Worm (Caenorhabditis elegans): ENCODE measurements around the gene nspf-1.

- TF ChIP-seq hmg-20 (GFP tag; IDR thresholded peaks at IDR 0.05) (no peak), ceh-27 (GFP tag; optimal IDR thresholded peaks at IDR 0.05) (no peak), ceh-100 (GFP tag; IDR thresholded peaks at IDR 0.05) (no peak), nhr-90 (tag; optimal IDR thresholded peaks at IDR 0.05) (no peak), cebp-1 (GFP tag; IDR thresholded peaks at IDR 0.05) (no peak), cebp-1 (tag; optimal IDR thresholded peaks at IDR 0.05) (no peak), hrde-1 (tag; optimal IDR thresholded peaks at IDR 0.05; ENCODE audit: borderline replicate concordance) (no peak), lag-1 (GFP tag; IDR thresholded peaks at IDR 0.05) (no peak), unc-62 (GFP tag; optimal IDR thresholded peaks at IDR 0.05) (no peak), madf-8 (GFP tag; conservative IDR thresholded peaks at IDR 0.05) (no peak), ekl-4 (GFP tag; IDR thresholded peaks at IDR 0.05) (no peak)
Measured at ce11 chrII:2719212-2719611, 31.8 kb downstream of the nspf-1 start.

Data from whole organism, young adult.